Worm (Caenorhabditis elegans) whole organism, late embryonic: ENCODE data around the gene ZC262.7.

Experiments
- ama-1 ChIP-seq: fragments of 150-350 bp; optimal IDR thresholded peaks from 2 replicates; lab custom pipeline; 2014
- ceh-22 ChIP-seq: sonication (generic microtip); optimal IDR thresholded peaks from 2 replicates; lab custom pipeline; 2017; ENCODE audit warnings: missing biosample characterization, missing genetic modification characterization
- ceh-31 ChIP-seq: sonication (generic microtip); optimal IDR thresholded peaks from 2 replicates; lab custom pipeline; 2016; ENCODE audit warnings: missing genetic modification characterization, missing compliant biosample characterization
- ceh-45 ChIP-seq: fragments of 200-800 bp; sonication (Bioruptor generic); IDR thresholded peaks from 2 replicates; pipeline ENCODE4 v1.3.6; 2022; ENCODE audit warnings: missing genetic modification reagents, missing genetic modification characterization, missing compliant biosample characterization
- ceh-6 ChIP-seq: fragments of 200-800 bp; sonication (Bioruptor generic); optimal IDR thresholded peaks from 2 replicates; lab custom pipeline; 2018; ENCODE audit warnings: mild to moderate bottlenecking, missing genetic modification characterization, missing compliant biosample characterization
- pha-4 ChIP-seq: fragments of 150-350 bp; optimal IDR thresholded peaks from 2 replicates; lab custom pipeline; 2018; ENCODE audit warnings: missing biosample characterization, missing genetic modification reagents, missing genetic modification characterization
- sox-2 ChIP-seq: fragments of 200-800 bp; sonication (Bioruptor generic); IDR thresholded peaks from 2 replicates; pipeline ENCODE4 v1.3.6; 2022; ENCODE audit warnings: missing genetic modification reagents, missing genetic modification characterization, missing compliant biosample characterization

DNA sequence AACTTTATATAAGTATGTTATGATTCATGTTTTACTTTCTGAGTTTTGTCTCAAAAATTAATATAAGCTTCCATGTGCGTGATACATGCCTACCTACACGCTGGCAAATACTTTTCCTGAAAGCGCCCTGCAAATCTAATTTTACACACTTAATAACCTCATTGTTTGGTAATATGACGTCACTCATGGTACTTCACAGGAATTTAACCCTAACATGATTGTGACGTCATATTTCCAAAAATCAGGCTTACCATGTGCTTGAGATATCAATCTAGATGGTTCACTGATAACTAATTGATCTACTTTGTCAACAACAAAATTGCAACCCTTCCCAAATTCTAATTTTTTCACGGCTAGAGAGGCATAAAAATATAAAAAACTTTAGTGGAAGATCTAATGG, 40.7 kb downstream of the ZC262.7 start:
- no peak for TF ChIP-seq sox-2 (GFP tag; lab: Robert Waterston, UW)
- TF ChIP-seq ama-1 (lab: Kevin White, UChicago): no peak
- no peak for TF ChIP-seq ceh-6
- TF ChIP-seq pha-4 (tag; lab: Kevin White, UChicago): no peak
- no peak for TF ChIP-seq ceh-45 (GFP tag; lab: Robert Waterston, UW)
- TF ChIP-seq ceh-22 (tag; lab: Kevin White, UChicago): no peak
- TF ChIP-seq ceh-31: no peak
